Fruit fly (Drosophila melanogaster): ENCODE measurements around the gene Nup133.
A peak's percentile ranks its signal among the peaks of the same experiment; 100 is the strongest.

The Nup133 gene

DNA sequence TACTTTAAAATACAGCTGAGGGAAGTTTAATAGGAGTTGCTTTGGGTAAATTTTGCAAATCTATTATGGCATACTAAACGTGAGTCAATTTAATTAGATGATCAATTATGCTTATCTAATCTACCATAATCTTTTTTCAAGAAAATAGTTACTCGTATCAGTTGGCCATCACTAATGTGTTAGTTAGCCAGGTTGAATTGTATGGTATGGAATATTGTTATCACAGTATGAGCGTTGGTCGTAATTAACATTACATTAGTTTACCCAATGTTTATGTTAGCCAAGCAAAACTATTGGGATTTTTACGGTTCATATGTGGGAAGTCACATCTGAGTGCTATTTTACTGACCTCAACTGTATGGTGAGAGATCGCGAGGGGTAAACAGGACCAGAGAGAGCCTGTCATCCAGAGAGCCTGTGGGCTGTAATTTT, 16.9 kb upstream of the Nup133 start (continued):
- TF ChIP-seq sim (GFP tag; IDR thresholded peaks at IDR 0.05) (0 out of 2 replicates have a peak, but pooled peaks have one; percentile 13), Abd-B (GFP tag; optimal IDR thresholded peaks at IDR 0.05) (peak; percentile 60), tup (GFP tag; optimal IDR thresholded peaks at IDR 0.05) (no peak), prd (optimal IDR thresholded peaks at IDR 0.05) (no peak), prd (GFP tag; IDR thresholded peaks at IDR 0.05) (peak; percentile 80), CG1024 (GFP tag; IDR thresholded peaks at IDR 0.05) (0 out of 2 replicates have a peak, but pooled peaks have one; percentile 2), lilli (GFP tag; optimal IDR thresholded peaks at IDR 0.05) (peak; percentile 73), CG12942 (GFP tag; optimal IDR thresholded peaks at IDR 0.05) (peak; percentile 54), CG3163 (GFP tag; optimal IDR thresholded peaks at IDR 0.05) (peak; percentile 55), CG2202 (tag; optimal IDR thresholded peaks at IDR 0.05) (peak; percentile 81), sc (optimal IDR thresholded peaks at IDR 0.05) (no peak), sc (GFP tag; optimal IDR thresholded peaks at IDR 0.05) (peak; percentile 75), CG12769 (tag; optimal IDR thresholded peaks at IDR 0.05) (peak; percentile 39), CG16863 (GFP tag; optimal IDR thresholded peaks at IDR 0.05) (peak; percentile 73), Rx (GFP tag; IDR thresholded peaks at IDR 0.05) (no peak), shn (GFP tag; optimal IDR thresholded peaks at IDR 0.05) (peak; percentile 78), CG17829 (tag; optimal IDR thresholded peaks at IDR 0.05) (peak; percentile 90), CG8765 (GFP tag; IDR thresholded peaks at IDR 0.05) (peak; percentile 72), Ssrp (tag; optimal IDR thresholded peaks at IDR 0.05) (peak; percentile 70), CG1233 (GFP tag; optimal IDR thresholded peaks at IDR 0.05) (peak; percentile 73), slou (GFP tag; optimal IDR thresholded peaks at IDR 0.05) (no peak), p53 (GFP tag; optimal IDR thresholded peaks at IDR 0.05) (peak; percentile 42), CG7372 (GFP tag; IDR thresholded peaks at IDR 0.05) (no peak), Trl (optimal IDR thresholded peaks at IDR 0.05) (peak in 1 of 2 experiments; percentile 73), Trl (GFP tag; optimal IDR thresholded peaks at IDR 0.05) (peak; percentile 57), CG5245 (GFP tag; optimal IDR thresholded peaks at IDR 0.05) (peak; percentile 60), CG1603 (tag; optimal IDR thresholded peaks at IDR 0.05) (peak; percentile 81), CG13296 (GFP tag; optimal IDR thresholded peaks at IDR 0.05) (peak; percentile 27), NfI (GFP tag; optimal IDR thresholded peaks at IDR 0.05) (peak; percentile 32), vvl (GFP tag; IDR thresholded peaks at IDR 0.05) (peak; percentile 63), CG7963 (GFP tag; IDR thresholded peaks at IDR 0.05; ENCODE audit: partially characterized antibody) (no peak), bigmax (GFP tag; optimal IDR thresholded peaks at IDR 0.05) (no peak), HLH4C (GFP tag; IDR thresholded peaks at IDR 0.05; ENCODE audit: partially characterized antibody) (no peak), gem (tag; optimal IDR thresholded peaks at IDR 0.05) (peak; percentile 85), Lpt (GFP tag; optimal IDR thresholded peaks at IDR 0.05) (no peak), CG3407 (GFP tag; optimal IDR thresholded peaks at IDR 0.05) (peak; percentile 69), CG10654 (GFP tag; optimal IDR thresholded peaks at IDR 0.05) (peak; percentile 53), C15 (GFP tag; IDR thresholded peaks at IDR 0.05) (no peak), CG11560 (tag; IDR thresholded peaks at IDR 0.05) (0 out of 3 replicates have a peak, but pooled peaks have one; percentile 18), CG9932 (GFP tag; IDR thresholded peaks at IDR 0.05) (no peak), CG7271 (tag; optimal IDR thresholded peaks at IDR 0.05) (peak; percentile 77), fd96Cb (tag; optimal IDR thresholded peaks at IDR 0.05) (peak; percentile 68), GATAe (GFP tag; conservative IDR thresholded peaks at IDR 0.05) (peak; percentile 75), Jarid2 (GFP tag; optimal IDR thresholded peaks at IDR 0.05) (peak; percentile 5), tin (GFP tag; optimal IDR thresholded peaks at IDR 0.05) (peak; percentile 68), Eip74EF (GFP tag; optimal IDR thresholded peaks at IDR 0.05) (peak in 1 of 2 experiments; percentile 36), da (GFP tag; optimal IDR thresholded peaks at IDR 0.05) (peak; percentile 25), CG2712 (tag; optimal IDR thresholded peaks at IDR 0.05) (peak; percentile 91), kay (GFP tag; optimal IDR thresholded peaks at IDR 0.05) (peak; percentile 41), MBD-R2 (GFP tag; IDR thresholded peaks at IDR 0.05) (no peak), CG4854 (GFP tag; optimal IDR thresholded peaks at IDR 0.05) (peak; percentile 13), CG43689 (GFP tag; IDR thresholded peaks at IDR 0.05) (no peak)
